Worm (Caenorhabditis elegans) whole organism, mixed stage, embryonic: ENCODE data around the gene phy-4.

Source experiments
- M03D4.4 ChIP-seq: sonication (generic microtip); optimal IDR thresholded peaks from 2 replicates; lab custom pipeline; 2017; ENCODE audit warnings: mild to moderate bottlenecking, missing genetic modification characterization, missing compliant biosample characterization
- bed-3 ChIP-seq: fragments of 200-800 bp; sonication (Bioruptor generic); optimal IDR thresholded peaks from 3 replicates; lab custom pipeline; 2018; ENCODE audit warnings: mild to moderate bottlenecking, missing genetic modification characterization, moderate library complexity, missing compliant biosample characterization
- blmp-1 ChIP-seq: fragments of 150-350 bp; optimal IDR thresholded peaks from 2 replicates; lab custom pipeline; 2014; ENCODE audit warnings: missing biosample characterization, missing genetic modification characterization
- ceh-39 ChIP-seq: fragments of 150-350 bp; optimal IDR thresholded peaks from 2 replicates; lab custom pipeline; 2014; ENCODE audit warnings: missing biosample characterization, missing genetic modification characterization
- ceh-43 ChIP-seq: fragments of 200-800 bp; sonication (Bioruptor generic); optimal IDR thresholded peaks from 2 replicates; lab custom pipeline; 2018; ENCODE audit warnings: mild to moderate bottlenecking, missing genetic modification characterization, moderate library complexity, missing compliant biosample characterization
- ceh-83 ChIP-seq: fragments of 200-800 bp; sonication (Bioruptor generic); optimal IDR thresholded peaks from 2 replicates; lab custom pipeline; 2018; ENCODE audit warnings: mild to moderate bottlenecking, missing genetic modification characterization, missing compliant biosample characterization
- ces-1 ChIP-seq: fragments of 150-350 bp; optimal IDR thresholded peaks from 2 replicates; lab custom pipeline; 2014; ENCODE audit warnings: missing biosample characterization, missing genetic modification reagents, missing genetic modification characterization
- cnd-1 ChIP-seq: fragments of 200-800 bp; sonication (Bioruptor generic); optimal IDR thresholded peaks from 2 replicates; lab custom pipeline; 2018; ENCODE audit warnings: mild to moderate bottlenecking, missing genetic modification characterization, missing compliant biosample characterization
- drap-1 ChIP-seq: fragments of 200-800 bp; sonication (Bioruptor generic); optimal IDR thresholded peaks from 3 replicates; lab custom pipeline; 2018; ENCODE audit warnings: mild to moderate bottlenecking, missing genetic modification characterization, missing compliant biosample characterization
- elt-1 ChIP-seq: sonication (generic microtip); optimal IDR thresholded peaks from 2 replicates; lab custom pipeline; 2017; ENCODE audit warnings: missing genetic modification characterization, mild to moderate bottlenecking, missing compliant biosample characterization, antibody characterized with exemption, moderate library complexity, borderline replicate concordance; ENCODE audit not compliant: insufficient read depth
- ham-2 ChIP-seq: fragments of 200-800 bp; sonication (Bioruptor generic); optimal IDR thresholded peaks from 2 replicates; lab custom pipeline; 2018; ENCODE audit warnings: mild to moderate bottlenecking, missing genetic modification characterization, missing compliant biosample characterization
- hlh-1 ChIP-seq: fragments of 150-350 bp; optimal IDR thresholded peaks from 2 replicates; lab custom pipeline; 2014; ENCODE audit warnings: missing biosample characterization, missing genetic modification reagents, missing genetic modification characterization
- lin-13 ChIP-seq: fragments of 150-350 bp; optimal IDR thresholded peaks from 2 replicates; lab custom pipeline; 2014; ENCODE audit warnings: missing biosample characterization, missing genetic modification characterization
- lin-32 ChIP-seq: fragments of 200-800 bp; sonication (Bioruptor generic); optimal IDR thresholded peaks from 2 replicates; lab custom pipeline; 2018; ENCODE audit warnings: mild to moderate bottlenecking, missing genetic modification characterization, missing compliant biosample characterization
- lsy-2 ChIP-seq: fragments of 150-350 bp; optimal IDR thresholded peaks from 2 replicates; lab custom pipeline; 2014; ENCODE audit warnings: missing biosample characterization, missing genetic modification characterization
- mab-5 ChIP-seq: fragments of 150-350 bp; optimal IDR thresholded peaks from 2 replicates; lab custom pipeline; 2014; ENCODE audit warnings: missing biosample characterization, missing genetic modification characterization
- mls-2 ChIP-seq: sonication (generic microtip); optimal IDR thresholded peaks from 2 replicates; lab custom pipeline; 2016; ENCODE audit warnings: mild to moderate bottlenecking, missing genetic modification characterization, moderate library complexity, missing compliant biosample characterization
- nhr-12 ChIP-seq: fragments of 150-350 bp; optimal IDR thresholded peaks from 2 replicates; lab custom pipeline; 2014; ENCODE audit warnings: missing biosample characterization, missing genetic modification characterization
- nhr-2 ChIP-seq: fragments of 150-350 bp; optimal IDR thresholded peaks from 2 replicates; lab custom pipeline; 2014; ENCODE audit warnings: missing biosample characterization, missing genetic modification characterization
- nhr-237 ChIP-seq: fragments of 150-350 bp; optimal IDR thresholded peaks from 2 replicates; lab custom pipeline; 2014; ENCODE audit warnings: missing biosample characterization, missing genetic modification characterization
- nhr-28 ChIP-seq: fragments of 150-350 bp; optimal IDR thresholded peaks from 2 replicates; lab custom pipeline; 2014; ENCODE audit warnings: missing biosample characterization, missing genetic modification characterization
- pha-4 ChIP-seq: fragments of 150-350 bp; optimal IDR thresholded peaks from 2 replicates; lab custom pipeline; 2018; ENCODE audit warnings: missing biosample characterization, missing genetic modification reagents, missing genetic modification characterization
- sem-2 ChIP-seq: fragments of 200-800 bp; sonication (Bioruptor generic); optimal IDR thresholded peaks from 2 replicates; lab custom pipeline; 2018; ENCODE audit warnings: mild to moderate bottlenecking, missing genetic modification characterization, missing compliant biosample characterization
- snpc-4 ChIP-seq: fragments of 150-350 bp; optimal IDR thresholded peaks from 2 replicates; lab custom pipeline; 2014; ENCODE audit warnings: missing biosample characterization, missing genetic modification characterization
- sptf-1 ChIP-seq: sonication (generic microtip); optimal IDR thresholded peaks from 2 replicates; lab custom pipeline; 2017; ENCODE audit warnings: mild to moderate bottlenecking, missing genetic modification characterization, moderate library complexity, missing compliant biosample characterization
- tbx-8 ChIP-seq: fragments of 200-800 bp; sonication (Bioruptor generic); optimal IDR thresholded peaks from 2 replicates; lab custom pipeline; 2018; ENCODE audit warnings: mild to moderate bottlenecking, missing genetic modification characterization, moderate library complexity, missing compliant biosample characterization
- unc-120 ChIP-seq: sonication (generic microtip); optimal IDR thresholded peaks from 2 replicates; lab custom pipeline; 2017; ENCODE audit warnings: missing genetic modification characterization, missing compliant biosample characterization; ENCODE audit not compliant: poor library complexity, severe bottlenecking
- unc-39 ChIP-seq: fragments of 150-350 bp; optimal IDR thresholded peaks from 2 replicates; lab custom pipeline; 2014; ENCODE audit warnings: missing biosample characterization, missing genetic modification characterization
- unc-62 ChIP-seq: fragments of 150-350 bp; optimal IDR thresholded peaks from 2 replicates; lab custom pipeline; 2014; ENCODE audit warnings: missing biosample characterization, missing genetic modification reagents, missing genetic modification characterization
- zip-8 ChIP-seq: fragments of 150-350 bp; optimal IDR thresholded peaks from 2 replicates; lab custom pipeline; 2014; ENCODE audit warnings: missing biosample characterization, missing genetic modification characterization
- ztf-11 ChIP-seq: fragments of 150-350 bp; optimal IDR thresholded peaks from 2 replicates; lab custom pipeline; 2014; ENCODE audit warnings: missing biosample characterization, missing genetic modification characterization

The phy-4 gene

DNA sequence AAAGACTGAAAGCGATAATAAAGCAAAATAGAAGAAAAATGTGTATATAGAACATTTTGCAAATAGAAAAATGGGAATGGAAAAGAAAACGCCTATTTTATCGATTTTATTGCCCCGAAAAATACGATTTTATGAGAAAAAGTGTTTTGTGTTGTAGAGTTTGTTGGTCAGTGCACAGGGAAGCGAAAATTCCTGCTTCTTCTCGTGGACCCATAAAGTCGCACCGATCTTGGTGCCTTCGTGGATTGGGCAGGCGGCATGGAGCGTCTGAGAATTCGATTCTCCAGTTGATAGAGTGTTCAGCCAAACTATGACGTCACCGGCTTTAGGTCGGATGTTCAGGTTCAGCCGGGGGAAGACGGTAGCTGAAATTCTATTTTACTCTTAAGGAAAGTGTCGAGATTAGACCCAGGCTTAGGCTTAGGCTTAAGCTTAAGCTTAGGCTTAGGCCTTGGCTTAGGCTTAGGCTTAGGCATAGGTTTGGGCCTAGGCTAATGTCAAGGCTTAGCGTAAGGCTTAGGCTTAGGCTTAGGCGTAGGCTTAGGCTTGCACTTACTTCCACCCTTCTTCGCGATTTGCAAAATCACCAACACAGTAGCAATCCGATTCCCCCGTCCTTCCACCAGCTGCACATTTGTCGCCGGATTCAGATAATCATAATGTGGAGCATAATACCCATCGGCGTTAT is 1.0 kb downstream of the phy-4 start, which contains the start of gene Y43F8B.19:
Gene Y43F8B.19 (minus strand): TSS at position 51 of the 688 bp plus-strand sequence.
- no peak for TF ChIP-seq hlh-1 (tag; lab: Kevin White, UChicago)
- peak; percentile 8 for TF ChIP-seq ham-2

DNA sequence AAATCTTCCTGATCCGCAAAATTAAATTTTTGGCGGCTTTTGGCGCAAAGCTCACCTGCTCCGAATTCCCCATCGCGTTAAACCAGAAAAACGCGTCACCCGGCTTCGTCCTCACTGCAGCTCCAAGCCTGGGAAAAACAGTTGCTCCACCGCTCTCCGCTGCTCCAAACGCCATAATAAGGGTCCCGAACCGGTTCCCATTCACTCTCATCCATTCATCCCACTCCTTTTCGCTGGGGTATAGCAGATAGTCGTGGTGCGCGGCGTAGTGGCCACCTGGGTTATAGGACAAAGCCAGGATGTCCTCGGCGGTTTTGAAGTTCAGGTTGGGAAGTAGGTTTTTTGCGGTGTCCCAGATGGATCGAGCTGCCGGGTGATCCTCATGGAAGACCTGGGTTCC is 2.5 kb downstream of the phy-4 start:
- TF ChIP-seq M03D4.4 (tag; lab: Kevin White, UChicago), result no peak
- no peak for TF ChIP-seq sem-2 (GFP tag; lab: Kevin White, UChicago)
- no peak for TF ChIP-seq cnd-1 (tag; lab: Kevin White, UChicago)
- TF ChIP-seq lin-32, result no peak
- no peak for TF ChIP-seq ceh-83 (GFP tag; lab: Kevin White, UChicago)
- TF ChIP-seq ces-1 (GFP tag; lab: Kevin White, UChicago), result no peak
- TF ChIP-seq zip-8 (tag; lab: Kevin White, UChicago), result no peak
- no peak for TF ChIP-seq elt-1 (tag; lab: Kevin White, UChicago)
- TF ChIP-seq bed-3 (GFP tag; lab: Kevin White, UChicago), result no peak
- no peak for TF ChIP-seq blmp-1
- no peak for TF ChIP-seq nhr-2
- TF ChIP-seq ceh-39, result no peak
- TF ChIP-seq mab-5 (tag; lab: Kevin White, UChicago), result no peak

DNA sequence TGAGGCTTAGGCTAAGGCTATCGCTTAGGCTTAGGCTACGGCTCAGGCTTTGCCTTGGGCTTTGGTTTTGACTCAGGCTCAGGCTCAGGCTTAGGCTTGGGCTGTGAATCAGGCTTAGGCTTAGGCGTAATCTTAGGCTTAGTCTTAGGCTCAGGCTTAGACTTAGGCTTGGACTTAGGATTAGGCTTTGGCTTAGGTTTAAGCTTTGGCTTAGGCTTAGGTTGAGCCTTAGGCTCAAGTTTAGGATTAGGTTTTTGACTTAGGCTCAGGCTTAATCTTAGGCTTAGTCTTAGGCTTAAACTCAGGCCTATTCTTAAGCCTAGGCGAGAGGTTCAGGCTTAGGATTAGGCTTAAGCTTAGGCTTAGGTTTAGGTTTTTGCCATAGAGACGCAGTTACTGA is 3.1 kb downstream of the phy-4 start:
- TF ChIP-seq nhr-237 (no peak), unc-62 (no peak), nhr-2 (no peak), unc-39 (tag; lab: Kevin White, UChicago) (no peak), hlh-1 (tag; lab: Kevin White, UChicago) (no peak), cnd-1 (tag; lab: Kevin White, UChicago) (no peak), mls-2 (tag; lab: Kevin White, UChicago) (no peak), lin-13 (tag; lab: Kevin White, UChicago) (no peak)

- TF ChIP-seq ztf-11 (tag; lab: Kevin White, UChicago), result no peak
- no peak for TF ChIP-seq zip-8 (tag; lab: Kevin White, UChicago)
- TF ChIP-seq snpc-4 (tag; lab: Kevin White, UChicago), result no peak
- TF ChIP-seq pha-4 (tag; lab: Kevin White, UChicago), result no peak
- no peak for TF ChIP-seq lin-13 (tag; lab: Kevin White, UChicago)
- TF ChIP-seq hlh-1 (tag; lab: Kevin White, UChicago), result no peak
- TF ChIP-seq nhr-28, result no peak
- TF ChIP-seq ces-1 (GFP tag; lab: Kevin White, UChicago), result no peak
- no peak for TF ChIP-seq blmp-1
- no peak for TF ChIP-seq nhr-237
- no peak for TF ChIP-seq nhr-2
- TF ChIP-seq ceh-39, result no peak
- no peak for TF ChIP-seq tbx-8
- no peak for TF ChIP-seq ceh-43 (GFP tag; lab: Kevin White, UChicago)
- TF ChIP-seq lin-32, result no peak
- TF ChIP-seq cnd-1 (tag; lab: Kevin White, UChicago), result no peak
- TF ChIP-seq ceh-83 (GFP tag; lab: Kevin White, UChicago), result no peak
- no peak for TF ChIP-seq sem-2 (GFP tag; lab: Kevin White, UChicago)
- no peak for TF ChIP-seq sptf-1 (tag; lab: Kevin White, UChicago)
- no peak for TF ChIP-seq bed-3 (GFP tag; lab: Kevin White, UChicago)
Observed at ce11 chrV:19509061-19509460, 4.4 kb downstream of the phy-4 start.

ce11 chrV:19502579-19503151 is 10.8 kb downstream of the phy-4 start, which contains the start of gene Y43F8B.3:
Gene Y43F8B.3 (plus strand): TSS chrV:19503101.
- TF ChIP-seq lsy-2 (tag; lab: Kevin White, UChicago), result no peak
- TF ChIP-seq drap-1 (GFP tag; lab: Kevin White, UChicago), result no peak
- TF ChIP-seq hlh-1 (tag; lab: Kevin White, UChicago), result no peak
- TF ChIP-seq unc-39 (tag; lab: Kevin White, UChicago), result no peak
- TF ChIP-seq zip-8 (tag; lab: Kevin White, UChicago), result no peak
- TF ChIP-seq tbx-8, result no peak
- TF ChIP-seq ham-2, result no peak
- TF ChIP-seq mab-5 (tag; lab: Kevin White, UChicago), result no peak
- no peak for TF ChIP-seq unc-120 (tag; lab: Kevin White, UChicago)
- no peak for TF ChIP-seq lin-13 (tag; lab: Kevin White, UChicago)
- TF ChIP-seq ztf-11 (tag; lab: Kevin White, UChicago), result no peak
- TF ChIP-seq ceh-83 (GFP tag; lab: Kevin White, UChicago), result no peak
- no peak for TF ChIP-seq nhr-12 (tag; lab: Kevin White, UChicago)
- TF ChIP-seq elt-1 (tag; lab: Kevin White, UChicago), result no peak
- no peak for TF ChIP-seq pha-4 (tag; lab: Kevin White, UChicago)
- TF ChIP-seq sem-2 (GFP tag; lab: Kevin White, UChicago), result no peak
- no peak for TF ChIP-seq snpc-4 (tag; lab: Kevin White, UChicago)
- no peak for TF ChIP-seq bed-3 (GFP tag; lab: Kevin White, UChicago)
- TF ChIP-seq ceh-43 (GFP tag; lab: Kevin White, UChicago), result no peak
